Worm (Caenorhabditis elegans): ENCODE data around the gene klp-18.

DNA sequence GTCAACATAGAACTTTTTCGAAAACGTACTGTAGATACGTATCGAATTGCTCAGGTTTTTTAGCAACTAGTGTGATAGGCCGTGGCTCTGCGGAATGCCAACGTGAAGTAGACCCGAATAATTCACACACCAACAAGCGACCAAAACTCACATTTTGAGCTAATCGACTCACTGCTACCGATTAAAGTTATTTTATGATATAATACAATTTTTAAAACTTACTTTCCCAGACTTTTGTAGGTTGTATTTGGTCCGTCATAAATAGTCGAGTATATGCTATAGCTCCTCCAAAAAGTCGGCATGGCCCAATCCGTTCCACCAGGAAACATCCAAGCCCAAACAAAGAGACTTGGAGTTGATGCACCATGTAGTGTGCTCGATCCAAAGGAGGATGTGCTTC, 29.2 kb upstream of the klp-18 start, which contains the start of gene C25A8.1:
- no peak for TF ChIP-seq nhr-11 (tag; optimal IDR thresholded peaks at IDR 0.05)
- TF ChIP-seq fos-1 (tag; optimal IDR thresholded peaks at IDR 0.05) = no peak
- no peak for TF ChIP-seq alr-1 (tag; optimal IDR thresholded peaks at IDR 0.05)
- no peak for TF ChIP-seq lsy-2 (tag; optimal IDR thresholded peaks at IDR 0.05)
- TF ChIP-seq zag-1 (tag; optimal IDR thresholded peaks at IDR 0.05) = no peak
- TF ChIP-seq mdl-1 (tag; optimal IDR thresholded peaks at IDR 0.05) = no peak
- no peak for TF ChIP-seq nhr-10 (tag; optimal IDR thresholded peaks at IDR 0.05)
- no peak for TF ChIP-seq R02D3.7 (tag; optimal IDR thresholded peaks at IDR 0.05)
- no peak for TF ChIP-seq snpc-4 (tag; optimal IDR thresholded peaks at IDR 0.05)
- no peak for TF ChIP-seq gmeb-1 (tag; optimal IDR thresholded peaks at IDR 0.05)
- no peak for TF ChIP-seq blmp-1 (tag; optimal IDR thresholded peaks at IDR 0.05; ENCODE audit: insufficient read depth)
